Worm (Caenorhabditis elegans): ENCODE measurements around the gene srh-31.

The srh-31 gene

ce11 chrV:17707022-17707421 lies at the start of gene srh-31:
Gene srh-31 (plus strand): TSS chrV:17707322.
- no peak for TF ChIP-seq ztf-11 (tag; optimal IDR thresholded peaks at IDR 0.05)
- TF ChIP-seq unc-120 (tag; optimal IDR thresholded peaks at IDR 0.05; ENCODE audit: poor library complexity, severe bottlenecking) = no peak
- no peak for TF ChIP-seq flh-1 (GFP tag; optimal IDR thresholded peaks at IDR 0.05)
- no peak for TF ChIP-seq unc-62 (GFP tag; optimal IDR thresholded peaks at IDR 0.05)
- no peak for TF ChIP-seq lsy-2 (tag; optimal IDR thresholded peaks at IDR 0.05)
- TF ChIP-seq blmp-1 (tag; optimal IDR thresholded peaks at IDR 0.05) = no peak
- TF ChIP-seq nhr-237 (tag; optimal IDR thresholded peaks at IDR 0.05) = no peak

- TF ChIP-seq ceh-39 (tag; optimal IDR thresholded peaks at IDR 0.05) (no peak), unc-62 (GFP tag; optimal IDR thresholded peaks at IDR 0.05) (no peak), mls-2 (tag; optimal IDR thresholded peaks at IDR 0.05) (no peak), zip-8 (tag; optimal IDR thresholded peaks at IDR 0.05) (no peak), sptf-1 (tag; optimal IDR thresholded peaks at IDR 0.05) (no peak), nhr-237 (tag; optimal IDR thresholded peaks at IDR 0.05) (no peak), unc-39 (tag; optimal IDR thresholded peaks at IDR 0.05) (no peak), lin-13 (tag; optimal IDR thresholded peaks at IDR 0.05) (no peak), blmp-1 (tag; optimal IDR thresholded peaks at IDR 0.05) (no peak), pha-4 (tag; optimal IDR thresholded peaks at IDR 0.05) (no peak), unc-120 (tag; optimal IDR thresholded peaks at IDR 0.05; ENCODE audit: poor library complexity, severe bottlenecking) (no peak), ceh-43 (GFP tag; optimal IDR thresholded peaks at IDR 0.05) (no peak), ztf-11 (tag; optimal IDR thresholded peaks at IDR 0.05) (no peak)
Measured at ce11 chrV:17658824-17659223, 48.3 kb upstream of the srh-31 start.

ce11 chrV:17659228-17659627 lies 47.9 kb upstream of the srh-31 start, which contains the start of gene fbxa-108:
Gene fbxa-108 (minus strand): TSS chrV:17659385.
- TF ChIP-seq nhr-237 (tag; optimal IDR thresholded peaks at IDR 0.05) (no peak), hlh-1 (tag; optimal IDR thresholded peaks at IDR 0.05) (no peak), lsy-2 (tag; optimal IDR thresholded peaks at IDR 0.05) (no peak), ces-1 (GFP tag; optimal IDR thresholded peaks at IDR 0.05) (no peak), ztf-11 (tag; optimal IDR thresholded peaks at IDR 0.05) (no peak), sem-2 (GFP tag; optimal IDR thresholded peaks at IDR 0.05) (no peak), unc-62 (GFP tag; optimal IDR thresholded peaks at IDR 0.05) (no peak)

- no peak for TF ChIP-seq nhr-28 (tag; optimal IDR thresholded peaks at IDR 0.05)
- TF ChIP-seq mab-5 (tag; optimal IDR thresholded peaks at IDR 0.05) = no peak
- no peak for TF ChIP-seq flh-1 (GFP tag; optimal IDR thresholded peaks at IDR 0.05)
- no peak for TF ChIP-seq ceh-39 (tag; optimal IDR thresholded peaks at IDR 0.05)
- no peak for TF ChIP-seq unc-62 (GFP tag; optimal IDR thresholded peaks at IDR 0.05)
- no peak for TF ChIP-seq bed-3 (GFP tag; optimal IDR thresholded peaks at IDR 0.05)
- no peak for TF ChIP-seq hlh-1 (tag; optimal IDR thresholded peaks at IDR 0.05)
- TF ChIP-seq blmp-1 (tag; optimal IDR thresholded peaks at IDR 0.05) = no peak
- TF ChIP-seq ztf-11 (tag; optimal IDR thresholded peaks at IDR 0.05) = no peak
- no peak for TF ChIP-seq lin-13 (tag; optimal IDR thresholded peaks at IDR 0.05)
- no peak for TF ChIP-seq nhr-237 (tag; optimal IDR thresholded peaks at IDR 0.05)
- TF ChIP-seq unc-39 (tag; optimal IDR thresholded peaks at IDR 0.05) = no peak
- no peak for TF ChIP-seq mls-2 (tag; optimal IDR thresholded peaks at IDR 0.05)
- TF ChIP-seq lin-32 (GFP tag; optimal IDR thresholded peaks at IDR 0.05) = no peak
- no peak for TF ChIP-seq elt-3 (tag; optimal IDR thresholded peaks at IDR 0.05)
Measured at ce11 chrV:17660003-17660402, 47.1 kb upstream of the srh-31 start, which contains the start of gene dgat-2. Gene dgat-2 (plus strand): TSS chrV:17660303.

ce11 chrV:17662260-17662659 lies 44.9 kb upstream of the srh-31 start:
- TF ChIP-seq bed-3 (GFP tag; optimal IDR thresholded peaks at IDR 0.05) (no peak), unc-62 (GFP tag; optimal IDR thresholded peaks at IDR 0.05) (no peak), sptf-1 (tag; optimal IDR thresholded peaks at IDR 0.05) (no peak), mep-1 (tag; optimal IDR thresholded peaks at IDR 0.05) (no peak), pha-4 (tag; optimal IDR thresholded peaks at IDR 0.05) (no peak), elt-3 (tag; optimal IDR thresholded peaks at IDR 0.05) (no peak), zip-8 (tag; optimal IDR thresholded peaks at IDR 0.05) (no peak), elt-1 (tag; optimal IDR thresholded peaks at IDR 0.05; ENCODE audit: borderline replicate concordance, insufficient read depth) (no peak), unc-120 (tag; optimal IDR thresholded peaks at IDR 0.05; ENCODE audit: poor library complexity, severe bottlenecking) (no peak), mls-2 (tag; optimal IDR thresholded peaks at IDR 0.05) (no peak)

ce11 chrV:17664367-17664766 lies 42.8 kb upstream of the srh-31 start:
- TF ChIP-seq unc-62 (GFP tag; optimal IDR thresholded peaks at IDR 0.05) (no peak), nhr-12 (tag; optimal IDR thresholded peaks at IDR 0.05) (no peak)

ce11 chrV:17665906-17666305 lies 41.2 kb upstream of the srh-31 start, which contains the start of gene F59A1.11:
Gene F59A1.11 (minus strand): TSS chrV:17666006.
- TF ChIP-seq ceh-39 (tag; optimal IDR thresholded peaks at IDR 0.05) = no peak
- no peak for TF ChIP-seq lsy-2 (tag; optimal IDR thresholded peaks at IDR 0.05)
- TF ChIP-seq hlh-1 (tag; optimal IDR thresholded peaks at IDR 0.05) = no peak
- TF ChIP-seq zip-8 (tag; optimal IDR thresholded peaks at IDR 0.05) = no peak
- no peak for TF ChIP-seq snpc-4 (tag; optimal IDR thresholded peaks at IDR 0.05)
- TF ChIP-seq ceh-83 (GFP tag; optimal IDR thresholded peaks at IDR 0.05) = no peak
- no peak for TF ChIP-seq ces-1 (GFP tag; optimal IDR thresholded peaks at IDR 0.05)
- no peak for TF ChIP-seq nhr-12 (tag; optimal IDR thresholded peaks at IDR 0.05)
- no peak for TF ChIP-seq ham-2 (GFP tag; optimal IDR thresholded peaks at IDR 0.05)
- no peak for TF ChIP-seq mab-5 (tag; optimal IDR thresholded peaks at IDR 0.05)
- no peak for TF ChIP-seq unc-120 (tag; optimal IDR thresholded peaks at IDR 0.05; ENCODE audit: poor library complexity, severe bottlenecking)
